Fruit fly (Drosophila melanogaster): ENCODE measurements around the gene ppan.

The ppan gene

DNA sequence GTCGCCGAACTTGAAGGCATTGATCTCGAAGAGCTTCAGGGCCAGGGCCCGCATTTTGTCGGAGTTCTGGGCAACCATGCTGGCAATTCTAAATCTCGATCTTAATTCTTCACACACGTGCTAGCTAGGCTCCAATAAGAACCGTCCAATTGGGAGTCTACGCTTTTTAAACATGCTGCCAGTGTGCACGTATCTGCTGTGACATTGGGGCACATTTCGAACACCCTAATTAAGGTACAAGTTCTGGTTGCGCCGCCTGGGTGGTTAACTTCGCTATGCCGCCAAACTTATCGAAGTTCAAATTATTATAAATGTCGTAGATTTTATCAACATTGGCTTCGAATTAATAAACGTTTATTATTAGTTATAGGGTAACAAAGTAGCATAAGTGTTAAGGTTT is 42.9 kb upstream of the ppan start, which contains the start of gene r-l (continued):
- TF ChIP-seq CG17912 (GFP tag; optimal IDR thresholded peaks at IDR 0.05) (no peak), trh (GFP tag; optimal IDR thresholded peaks at IDR 0.05) (no peak), CG7963 (GFP tag; IDR thresholded peaks at IDR 0.05; ENCODE audit: partially characterized antibody) (no peak), BEAF-32 (GFP tag; optimal IDR thresholded peaks at IDR 0.05) (peak; percentile 54), CG14860 (GFP tag; IDR thresholded peaks at IDR 0.05; ENCODE audit: partially characterized antibody) (no peak), kah (GFP tag; optimal IDR thresholded peaks at IDR 0.05) (no peak), ind (GFP tag; optimal IDR thresholded peaks at IDR 0.05) (no peak), PHDP (tag; optimal IDR thresholded peaks at IDR 0.05) (no peak), Bgb (GFP tag; IDR thresholded peaks at IDR 0.05; ENCODE audit: partially characterized antibody) (peak; percentile 40; the same call in 1 of the 2 replicates), fd3F (GFP tag; optimal IDR thresholded peaks at IDR 0.05) (no peak), Abd-B (GFP tag; optimal IDR thresholded peaks at IDR 0.05) (peak; percentile 39), btn (GFP tag; optimal IDR thresholded peaks at IDR 0.05) (no peak), Myb (GFP tag; optimal IDR thresholded peaks at IDR 0.05) (peak; percentile 82), CG3726 (GFP tag; IDR thresholded peaks at IDR 0.05) (no peak), CG10267 (tag; optimal IDR thresholded peaks at IDR 0.05) (peak; percentile 45), CG42726 (GFP tag; IDR thresholded peaks at IDR 0.05; ENCODE audit: partially characterized antibody) (peak; percentile 61), Sry-δ (GFP tag; optimal IDR thresholded peaks at IDR 0.05) (peak; percentile 67), CG11696 (GFP tag; IDR thresholded peaks at IDR 0.05) (no peak), CG3407 (GFP tag; optimal IDR thresholded peaks at IDR 0.05) (no peak), Dip2 (GFP tag; IDR thresholded peaks at IDR 0.05) (no peak), CG11560 (tag; IDR thresholded peaks at IDR 0.05) (no peak), CG6689 (GFP tag; IDR thresholded peaks at IDR 0.05) (no peak), CG32772 (GFP tag; IDR thresholded peaks at IDR 0.05) (no peak), YL-1 (GFP tag; optimal IDR thresholded peaks at IDR 0.05) (peak; percentile 59), vfl (GFP tag; optimal IDR thresholded peaks at IDR 0.05) (no peak), Dbx (GFP tag; IDR thresholded peaks at IDR 0.05) (0 out of 3 replicates have a peak, but pooled peaks have one; percentile 23), Trl (optimal IDR thresholded peaks at IDR 0.05) (no peak), Trl (GFP tag; optimal IDR thresholded peaks at IDR 0.05) (no peak), slbo (GFP tag; IDR thresholded peaks at IDR 0.05) (no peak), CG12236 (GFP tag; optimal IDR thresholded peaks at IDR 0.05) (no peak), trem (tag; optimal IDR thresholded peaks at IDR 0.05) (peak; percentile 48), Hmr (GFP tag; optimal IDR thresholded peaks at IDR 0.05) (peak; percentile 46), Dad (GFP tag; optimal IDR thresholded peaks at IDR 0.05) (no peak), CG6654 (GFP tag; optimal IDR thresholded peaks at IDR 0.05) (no peak), CG31441 (GFP tag; IDR thresholded peaks at IDR 0.05) (no peak), MESR4 (GFP tag; optimal IDR thresholded peaks at IDR 0.05) (peak; percentile 62), chinmo (GFP tag; IDR thresholded peaks at IDR 0.05; ENCODE audit: partially characterized antibody) (0 out of 4 replicates have a peak, but pooled peaks have one; percentile 65), CG13894 (tag; optimal IDR thresholded peaks at IDR 0.05) (peak; percentile 65), CG3995 (GFP tag; optimal IDR thresholded peaks at IDR 0.05) (no peak), zen (tag; optimal IDR thresholded peaks at IDR 0.05) (peak; percentile 76), CG1529 (GFP tag; optimal IDR thresholded peaks at IDR 0.05) (no peak), gcm (GFP tag; optimal IDR thresholded peaks at IDR 0.05) (peak; percentile 2), Max (GFP tag; optimal IDR thresholded peaks at IDR 0.05) (peak; percentile 62), CG17802 (tag; optimal IDR thresholded peaks at IDR 0.05) (no peak), Rx (GFP tag; IDR thresholded peaks at IDR 0.05) (no peak), CG12391 (tag; optimal IDR thresholded peaks at IDR 0.05) (peak; percentile 18), H15 (GFP tag; IDR thresholded peaks at IDR 0.05) (no peak), CG8478 (optimal IDR thresholded peaks at IDR 0.05) (no peak)
